Worm (Caenorhabditis elegans): ENCODE measurements around the gene ubc-1.

The ubc-1 gene

ce11 chrIV:4102720-4103119, at the start of gene ubc-1:
Gene ubc-1 (plus strand): TSS chrIV:4103020.
- TF ChIP-seq unc-62 (GFP tag; optimal IDR thresholded peaks at IDR 0.05) = no peak

- TF ChIP-seq unc-62 (GFP tag; optimal IDR thresholded peaks at IDR 0.05) = no peak
Measured at ce11 chrIV:4053405-4053804, 49.4 kb upstream of the ubc-1 start.

ce11 chrIV:4055297-4055696, 47.5 kb upstream of the ubc-1 start:
- no peak for TF ChIP-seq unc-62 (GFP tag; optimal IDR thresholded peaks at IDR 0.05)

ce11 chrIV:4063573-4063972, 39.2 kb upstream of the ubc-1 start, which contains the start of gene ilys-6:
Gene ilys-6 (minus strand): TSS chrIV:4063673.
- no peak for TF ChIP-seq unc-62 (GFP tag; optimal IDR thresholded peaks at IDR 0.05)

- TF ChIP-seq unc-62 (GFP tag; optimal IDR thresholded peaks at IDR 0.05) = no peak
Measured at ce11 chrIV:4067336-4067735, 35.5 kb upstream of the ubc-1 start.

- TF ChIP-seq unc-62 (GFP tag; optimal IDR thresholded peaks at IDR 0.05) = no peak
Measured at ce11 chrIV:4068480-4068879, 34.3 kb upstream of the ubc-1 start, which contains the start of gene fbxb-55. Gene fbxb-55 (plus strand): TSS chrIV:4068780.

- no peak for TF ChIP-seq unc-62 (GFP tag; optimal IDR thresholded peaks at IDR 0.05)
Measured at ce11 chrIV:4070810-4071209, 32.0 kb upstream of the ubc-1 start.

ce11 chrIV:4072027-4072426, 30.8 kb upstream of the ubc-1 start, which contains the start of gene pqn-75:
Gene pqn-75 (plus strand): TSS chrIV:4072327.
- no peak for TF ChIP-seq unc-62 (GFP tag; optimal IDR thresholded peaks at IDR 0.05)

- TF ChIP-seq unc-62 (GFP tag; optimal IDR thresholded peaks at IDR 0.05) = no peak
Measured at ce11 chrIV:4074610-4075009, 28.2 kb upstream of the ubc-1 start, which contains the start of gene W03D2.9. Gene W03D2.9 (minus strand): TSS chrIV:4074710.

ce11 chrIV:4076690-4077295, 26.0 kb upstream of the ubc-1 start:
- TF ChIP-seq unc-62 (GFP tag; optimal IDR thresholded peaks at IDR 0.05) = no peak

ce11 chrIV:4078901-4079300, 23.9 kb upstream of the ubc-1 start, which contains the start of gene C35B1.8:
Gene C35B1.8 (minus strand): TSS chrIV:4079001.
- TF ChIP-seq unc-62 (GFP tag; optimal IDR thresholded peaks at IDR 0.05) = no peak

- TF ChIP-seq unc-62 (GFP tag; optimal IDR thresholded peaks at IDR 0.05) = no peak
Measured at ce11 chrIV:4079514-4079913, 23.3 kb upstream of the ubc-1 start, which contains the start of gene C35B1.4. Gene C35B1.4 (plus strand): TSS chrIV:4079814.

ce11 chrIV:4080846-4081245, 22.0 kb upstream of the ubc-1 start, which contains the start of the genes C35B1.9 and C35B1.3:
Gene C35B1.9 (minus strand): TSS chrIV:4080946.
Gene C35B1.3 (plus strand): TSS chrIV:4081151.
- no peak for TF ChIP-seq unc-62 (GFP tag; optimal IDR thresholded peaks at IDR 0.05)

ce11 chrIV:4082599-4082998, 20.2 kb upstream of the ubc-1 start:
- TF ChIP-seq unc-62 (GFP tag; optimal IDR thresholded peaks at IDR 0.05) = no peak

- no peak for TF ChIP-seq unc-62 (GFP tag; optimal IDR thresholded peaks at IDR 0.05)
Measured at ce11 chrIV:4083094-4083493, 19.7 kb upstream of the ubc-1 start.

- TF ChIP-seq unc-62 (GFP tag; optimal IDR thresholded peaks at IDR 0.05) = no peak
Measured at ce11 chrIV:4084109-4084508, 18.7 kb upstream of the ubc-1 start, which contains the start of gene C35B1.5. Gene C35B1.5 (minus strand): TSS chrIV:4084209.

- TF ChIP-seq unc-62 (GFP tag; optimal IDR thresholded peaks at IDR 0.05) = no peak
Measured at ce11 chrIV:4085022-4085421, 17.8 kb upstream of the ubc-1 start.
